Worm (Caenorhabditis elegans) whole organism, midembryonic: ENCODE results near the gene cec-3.

Source experiments
- T22C8.4 ChIP-seq: fragments of 200-800 bp; sonication (Bioruptor generic); IDR thresholded peaks from 2 replicates; pipeline ENCODE4 v1.3.6; 2022; ENCODE audit warnings: missing genetic modification characterization, missing compliant biosample characterization
- cog-1 ChIP-seq: sonication (generic microtip); optimal IDR thresholded peaks from 2 replicates; lab custom pipeline; 2016; ENCODE audit warnings: missing genetic modification characterization, missing compliant biosample characterization
- flt-1 ChIP-seq: fragments of 200-800 bp; sonication (Bioruptor generic); IDR thresholded peaks from 2 replicates; pipeline ENCODE4 v1.3.6; 2022; ENCODE audit warnings: missing genetic modification characterization, missing compliant biosample characterization
- klf-2 ChIP-seq: fragments of 200-800 bp; sonication (Bioruptor generic); conservative IDR thresholded peaks from 2 replicates; pipeline ENCODE4 v1.3.6; 2022; ENCODE audit warnings: missing genetic modification reagents, missing genetic modification characterization, missing compliant biosample characterization
- med-1 ChIP-seq: sonication (generic microtip); optimal IDR thresholded peaks from 2 replicates; lab custom pipeline; 2017; ENCODE audit warnings: missing genetic modification characterization, mild to moderate bottlenecking, missing compliant biosample characterization, antibody characterized with exemption, missing genetic modification reagents; ENCODE audit not compliant: insufficient read depth
- ref-1 ChIP-seq: fragments of 200-800 bp; sonication (Bioruptor generic); conservative IDR thresholded peaks from 2 replicates; pipeline ENCODE4 v1.3.6; 2022; ENCODE audit warnings: missing genetic modification reagents, missing genetic modification characterization, missing compliant biosample characterization
- tab-1 ChIP-seq: fragments of 200-800 bp; sonication (Bioruptor generic); IDR thresholded peaks from 2 replicates; pipeline ENCODE4 v1.3.6; 2022; ENCODE audit warnings: missing genetic modification characterization, missing compliant biosample characterization
- ztf-23 ChIP-seq: fragments of 200-800 bp; sonication (Bioruptor generic); IDR thresholded peaks from 2 replicates; pipeline ENCODE4 v1.3.6; 2022; ENCODE audit warnings: missing genetic modification reagents, missing genetic modification characterization, missing compliant biosample characterization
- ztf-29 ChIP-seq: fragments of 200-800 bp; sonication (Bioruptor generic); IDR thresholded peaks from 2 replicates; pipeline ENCODE4 v1.3.6; 2022; ENCODE audit warnings: missing genetic modification reagents, missing genetic modification characterization, missing compliant biosample characterization

The cec-3 gene

ce11 chrII:7851480-7851879 is 5.9 kb downstream of the cec-3 start:
- no peak for TF ChIP-seq ref-1
- TF ChIP-seq tab-1 (GFP tag; lab: Robert Waterston, UW) = no peak
- no peak for TF ChIP-seq flt-1
- TF ChIP-seq med-1 (GFP tag; lab: Kevin White, UChicago) = no peak
- TF ChIP-seq T22C8.4 (GFP tag; lab: Robert Waterston, UW) = no peak
- TF ChIP-seq ztf-29 (GFP tag; lab: Robert Waterston, UW) = no peak
- TF ChIP-seq ztf-23 (GFP tag; lab: Robert Waterston, UW) = no peak
- TF ChIP-seq klf-2 (GFP tag; lab: Robert Waterston, UW) = no peak
- no peak for TF ChIP-seq cog-1 (tag; lab: Kevin White, UChicago)

ce11 chrII:7850575-7850974 is 6.8 kb downstream of the cec-3 start:
- no peak for TF ChIP-seq cog-1 (tag; lab: Kevin White, UChicago)
- TF ChIP-seq T22C8.4 (GFP tag; lab: Robert Waterston, UW) = no peak
- no peak for TF ChIP-seq ztf-29 (GFP tag; lab: Robert Waterston, UW)
- no peak for TF ChIP-seq flt-1

ce11 chrII:7849697-7850096 is 7.7 kb downstream of the cec-3 start, which contains the start of gene acr-7:
TSS of gene acr-7 (minus strand) at chrII:7849797.
- no peak for TF ChIP-seq cog-1 (tag; lab: Kevin White, UChicago)
- no peak for TF ChIP-seq ref-1
- no peak for TF ChIP-seq klf-2 (GFP tag; lab: Robert Waterston, UW)
- TF ChIP-seq ztf-23 (GFP tag; lab: Robert Waterston, UW) = no peak
- no peak for TF ChIP-seq tab-1 (GFP tag; lab: Robert Waterston, UW)
- TF ChIP-seq T22C8.4 (GFP tag; lab: Robert Waterston, UW) = no peak
- TF ChIP-seq ztf-29 (GFP tag; lab: Robert Waterston, UW) = no peak
- no peak for TF ChIP-seq flt-1
- TF ChIP-seq med-1 (GFP tag; lab: Kevin White, UChicago) = no peak

- TF ChIP-seq ztf-23 (GFP tag; lab: Robert Waterston, UW) (no peak), T22C8.4 (GFP tag; lab: Robert Waterston, UW) (no peak), med-1 (GFP tag; lab: Kevin White, UChicago) (no peak), cog-1 (tag; lab: Kevin White, UChicago) (no peak), klf-2 (GFP tag; lab: Robert Waterston, UW) (no peak), flt-1 (no peak), ztf-29 (GFP tag; lab: Robert Waterston, UW) (no peak), tab-1 (GFP tag; lab: Robert Waterston, UW) (no peak), ref-1 (no peak)
Observed at ce11 chrII:7845571-7846236, 11.7 kb downstream of the cec-3 start, which contains the start of gene T09A5.4. TSS of gene T09A5.4 (plus strand) at chrII:7846186.

- no peak for TF ChIP-seq ref-1
- TF ChIP-seq tab-1 (GFP tag; lab: Robert Waterston, UW) = no peak
- TF ChIP-seq ztf-23 (GFP tag; lab: Robert Waterston, UW) = no peak
- TF ChIP-seq flt-1 = no peak
- no peak for TF ChIP-seq med-1 (GFP tag; lab: Kevin White, UChicago)
- TF ChIP-seq T22C8.4 (GFP tag; lab: Robert Waterston, UW) = no peak
- TF ChIP-seq klf-2 (GFP tag; lab: Robert Waterston, UW) = no peak
- no peak for TF ChIP-seq ztf-29 (GFP tag; lab: Robert Waterston, UW)
- no peak for TF ChIP-seq cog-1 (tag; lab: Kevin White, UChicago)
Observed at ce11 chrII:7842053-7842452, 15.3 kb downstream of the cec-3 start, which contains the start of gene klp-3. TSS of gene klp-3 (plus strand) at chrII:7842353.

- no peak for TF ChIP-seq tab-1 (GFP tag; lab: Robert Waterston, UW)
- TF ChIP-seq ztf-23 (GFP tag; lab: Robert Waterston, UW) = no peak
- no peak for TF ChIP-seq flt-1
Observed at ce11 chrII:7839703-7840102, 17.7 kb downstream of the cec-3 start.

- no peak for TF ChIP-seq T22C8.4 (GFP tag; lab: Robert Waterston, UW)
- no peak for TF ChIP-seq klf-2 (GFP tag; lab: Robert Waterston, UW)
- no peak for TF ChIP-seq med-1 (GFP tag; lab: Kevin White, UChicago)
- TF ChIP-seq ztf-29 (GFP tag; lab: Robert Waterston, UW) = no peak
- no peak for TF ChIP-seq ztf-23 (GFP tag; lab: Robert Waterston, UW)
- no peak for TF ChIP-seq cog-1 (tag; lab: Kevin White, UChicago)
- TF ChIP-seq ref-1 = no peak
- no peak for TF ChIP-seq tab-1 (GFP tag; lab: Robert Waterston, UW)
- no peak for TF ChIP-seq flt-1
Observed at ce11 chrII:7838661-7839060, 18.7 kb downstream of the cec-3 start.

- TF ChIP-seq flt-1 (no peak), ztf-29 (GFP tag; lab: Robert Waterston, UW) (no peak), ref-1 (no peak), med-1 (GFP tag; lab: Kevin White, UChicago) (no peak)
Observed at ce11 chrII:7836613-7837226, 20.7 kb downstream of the cec-3 start.

- TF ChIP-seq ref-1 (no peak), klf-2 (GFP tag; lab: Robert Waterston, UW) (no peak), cog-1 (tag; lab: Kevin White, UChicago) (no peak), med-1 (GFP tag; lab: Kevin White, UChicago) (no peak), ztf-23 (GFP tag; lab: Robert Waterston, UW) (no peak), flt-1 (no peak), T22C8.4 (GFP tag; lab: Robert Waterston, UW) (no peak), ztf-29 (GFP tag; lab: Robert Waterston, UW) (no peak), tab-1 (GFP tag; lab: Robert Waterston, UW) (no peak)
Observed at ce11 chrII:7835314-7835713, 22.1 kb downstream of the cec-3 start, which contains the start of gene cex-2. TSS of gene cex-2 (minus strand) at chrII:7835414.
